Fruit fly (Drosophila melanogaster): ENCODE data around the gene CG31523.

CG31523 gene

DNA sequence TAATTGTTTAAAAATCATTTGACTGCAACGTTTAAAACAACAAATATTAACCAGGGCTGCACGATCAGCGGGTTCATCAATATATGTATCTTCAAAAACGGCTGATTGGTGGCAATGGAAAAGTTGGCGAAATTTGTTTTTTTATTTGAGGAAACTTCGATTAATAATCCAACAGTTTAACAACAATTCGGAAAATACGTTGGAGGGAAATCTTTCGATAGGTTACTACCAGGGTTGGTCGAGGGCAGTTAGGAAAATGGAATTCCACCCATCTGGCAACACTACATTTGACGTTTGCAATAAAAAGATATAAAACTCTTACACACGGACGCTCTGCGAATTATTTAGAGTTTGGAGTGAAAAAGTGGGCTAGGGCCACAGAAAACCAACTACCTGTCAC, 41.9 kb downstream of the CG31523 start, which contains the start of the genes Lipt2 and CG14650:
TSS of gene Lipt2 (minus strand) at position 217 of the 400 bp plus-strand sequence.
TSS of gene CG14650 (plus strand) at position 275 of the 400 bp plus-strand sequence.
- no peak for TF ChIP-seq usp (GFP tag; optimal IDR thresholded peaks at IDR 0.05)
- no peak for TF ChIP-seq Dll (optimal IDR thresholded peaks at IDR 0.05)
- TF ChIP-seq EcR (GFP tag; optimal IDR thresholded peaks at IDR 0.05): no peak
- no peak for TF ChIP-seq psq (optimal IDR thresholded peaks at IDR 0.05)

DNA sequence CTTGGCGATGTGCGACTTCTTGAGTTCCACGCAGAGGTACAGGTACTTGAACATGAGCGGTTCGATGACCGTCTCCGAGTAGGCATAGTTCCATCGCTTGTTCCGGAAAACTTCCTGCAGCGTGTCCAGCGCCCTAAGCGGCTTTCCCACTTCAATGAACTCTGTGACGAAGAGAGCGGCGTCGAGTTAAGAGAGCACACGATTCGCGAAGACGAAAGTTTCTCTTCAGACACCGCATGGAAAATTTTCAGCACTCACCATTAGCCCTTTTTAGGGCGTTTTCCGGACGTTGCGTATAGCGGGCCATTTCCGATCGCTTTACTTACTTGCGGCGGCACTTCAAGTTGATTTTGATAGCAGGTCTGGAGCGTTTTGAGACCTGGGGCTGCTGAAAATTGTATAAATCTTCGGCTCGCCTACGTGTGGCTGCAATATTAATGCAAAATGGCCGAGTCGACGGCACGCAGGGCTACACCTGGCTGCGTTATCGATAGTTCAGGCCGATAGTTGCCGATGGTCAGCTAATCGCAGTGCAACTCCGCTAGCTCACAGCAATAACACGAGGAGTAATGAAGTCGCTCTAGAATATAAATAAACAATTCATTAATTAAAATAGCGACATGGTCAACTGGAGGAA, 45.4 kb downstream of the CG31523 start, which contains the start of the genes eIF3a and CG1074:
TSS of gene eIF3a (minus strand) at position 455 of the 637 bp plus-strand sequence.
TSS of gene CG1074 (plus strand) at position 525 of the 637 bp plus-strand sequence.
- TF ChIP-seq CG8478 (optimal IDR thresholded peaks at IDR 0.05) (no peak), Dll (optimal IDR thresholded peaks at IDR 0.05) (peak; percentile 15)

DNA sequence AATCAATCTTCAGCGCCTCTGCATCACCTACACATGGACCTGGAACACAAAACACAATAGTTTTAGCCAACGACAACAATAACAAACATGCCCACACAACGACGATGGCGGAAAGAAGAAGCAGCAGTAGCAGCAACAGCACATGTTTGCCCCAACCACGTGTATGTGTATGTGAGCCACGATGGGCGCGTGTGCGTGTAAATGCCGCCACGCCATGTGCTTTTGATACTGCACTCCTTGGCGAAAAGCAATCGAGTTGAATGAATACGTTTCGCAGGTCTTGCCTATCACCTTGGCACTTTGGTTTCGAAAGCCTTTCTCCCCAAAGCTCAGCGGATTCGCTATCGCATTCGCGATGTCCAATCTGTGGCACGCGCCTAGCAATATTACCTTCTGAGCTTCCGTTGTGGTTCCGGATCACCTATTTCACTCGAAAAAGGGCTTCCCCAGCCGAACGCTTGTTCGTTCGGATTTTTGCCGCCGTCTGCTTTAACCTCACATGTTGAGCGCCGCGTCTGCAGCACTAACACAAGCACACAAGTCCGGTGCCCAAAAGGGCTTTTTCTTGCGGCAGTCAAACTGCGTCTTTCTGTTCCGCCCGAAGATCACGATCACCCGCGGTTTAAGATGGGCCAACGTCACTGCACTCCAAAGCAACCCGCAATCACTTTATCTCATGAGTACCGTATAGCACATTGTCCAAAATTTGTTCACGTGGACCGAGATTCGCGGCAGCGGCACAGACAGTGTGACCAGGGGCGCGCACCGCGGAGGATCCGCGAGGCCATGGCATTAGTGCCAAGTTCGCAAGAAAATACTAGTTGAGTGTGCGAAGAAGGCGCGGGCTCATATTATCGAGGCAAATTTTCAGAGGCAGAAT, 50.2 kb downstream of the CG31523 start, which contains the start of gene srl:
TSS of gene srl (minus strand) at position 751 of the 880 bp plus-strand sequence.
- no peak for TF ChIP-seq psq (optimal IDR thresholded peaks at IDR 0.05)
- no peak for TF ChIP-seq CG8478 (optimal IDR thresholded peaks at IDR 0.05)
- peak; percentile 10 for TF ChIP-seq pan (optimal IDR thresholded peaks at IDR 0.05)
- TF ChIP-seq usp (GFP tag; optimal IDR thresholded peaks at IDR 0.05): no peak
- TF ChIP-seq EcR (GFP tag; optimal IDR thresholded peaks at IDR 0.05): no peak
- TF ChIP-seq Dll (optimal IDR thresholded peaks at IDR 0.05): no peak

DNA sequence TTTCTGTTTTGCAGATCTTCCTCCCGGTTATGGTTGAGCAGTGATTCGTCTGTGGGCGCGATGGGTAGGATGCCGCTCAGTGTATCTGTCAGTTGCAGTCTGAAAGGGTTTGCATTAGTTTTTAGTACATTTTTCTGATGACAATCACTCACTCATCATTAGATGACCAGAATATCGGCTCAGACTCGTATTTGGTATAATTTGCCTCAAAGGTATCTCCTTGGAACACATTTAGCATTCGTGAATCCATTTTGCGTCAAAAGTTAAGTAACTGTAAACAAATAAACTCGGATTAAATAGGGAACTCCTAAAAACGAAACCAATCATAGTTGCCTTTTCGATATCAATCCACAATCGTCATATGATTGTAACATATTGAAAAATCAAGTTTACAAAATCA, 52.3 kb downstream of the CG31523 start, which contains the start of gene CG31525:
TSS of gene CG31525 (plus strand) at position 301 of the 400 bp plus-strand sequence.
- TF ChIP-seq psq (optimal IDR thresholded peaks at IDR 0.05): no peak
- no peak for TF ChIP-seq pan (optimal IDR thresholded peaks at IDR 0.05)
- no peak for TF ChIP-seq Dll (optimal IDR thresholded peaks at IDR 0.05)
- no peak for TF ChIP-seq usp (GFP tag; optimal IDR thresholded peaks at IDR 0.05)
- TF ChIP-seq EcR (GFP tag; optimal IDR thresholded peaks at IDR 0.05): no peak
- TF ChIP-seq CG8478 (optimal IDR thresholded peaks at IDR 0.05): no peak

DNA sequence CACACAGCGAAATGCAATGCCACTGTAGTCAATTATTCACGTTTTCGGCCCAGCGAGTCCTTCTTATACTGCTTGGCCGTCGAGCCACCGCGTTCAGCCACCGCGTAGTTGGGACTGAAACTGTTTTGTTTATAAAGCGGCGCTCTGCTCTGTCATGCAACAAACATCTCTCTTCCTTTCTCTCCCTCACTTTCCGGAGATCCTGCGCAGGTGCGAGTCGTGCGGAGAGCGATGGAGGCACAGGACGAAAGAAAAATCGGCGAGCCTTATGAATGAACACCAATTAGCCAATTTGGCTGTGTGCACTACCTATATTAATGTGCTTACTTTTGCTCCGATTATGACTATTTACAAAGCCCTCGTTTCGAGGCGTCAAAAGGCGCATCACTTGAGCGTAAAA, 59.5 kb downstream of the CG31523 start, which contains the start of gene CG32944:
TSS of gene CG32944 (minus strand) at position 97 of the 400 bp plus-strand sequence.
- no peak for TF ChIP-seq usp (GFP tag; optimal IDR thresholded peaks at IDR 0.05)
- TF ChIP-seq pan (optimal IDR thresholded peaks at IDR 0.05): no peak
- TF ChIP-seq EcR (GFP tag; optimal IDR thresholded peaks at IDR 0.05): no peak
- no peak for TF ChIP-seq psq (optimal IDR thresholded peaks at IDR 0.05)
- TF ChIP-seq CG8478 (optimal IDR thresholded peaks at IDR 0.05): no peak
- no peak for TF ChIP-seq Dll (optimal IDR thresholded peaks at IDR 0.05)

DNA sequence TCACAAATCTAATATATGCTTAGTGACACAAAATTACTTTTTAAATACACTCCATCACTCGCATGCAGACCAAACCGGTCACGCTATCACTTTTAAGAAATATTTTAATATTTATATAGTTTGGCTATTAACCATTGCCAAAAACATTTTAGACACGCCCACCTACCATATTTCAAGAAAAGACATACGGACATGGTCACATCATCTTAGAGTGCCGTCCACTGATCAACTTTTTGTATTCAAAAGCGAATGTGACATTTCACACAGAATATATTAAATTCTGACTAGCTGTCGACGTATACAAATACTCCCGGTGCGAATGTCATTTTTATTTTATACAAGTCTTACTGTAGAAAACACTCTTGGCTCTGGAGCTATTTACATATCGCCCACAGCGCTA, 62.9 kb downstream of the CG31523 start, which contains the start of gene CG31528:
TSS of gene CG31528 (plus strand) at position 301 of the 400 bp plus-strand sequence.
- no peak for TF ChIP-seq pan (optimal IDR thresholded peaks at IDR 0.05)
- TF ChIP-seq usp (GFP tag; optimal IDR thresholded peaks at IDR 0.05): no peak
- no peak for TF ChIP-seq Dll (optimal IDR thresholded peaks at IDR 0.05)
- no peak for TF ChIP-seq EcR (GFP tag; optimal IDR thresholded peaks at IDR 0.05)
- no peak for TF ChIP-seq psq (optimal IDR thresholded peaks at IDR 0.05)
- no peak for TF ChIP-seq CG8478 (optimal IDR thresholded peaks at IDR 0.05)

Measured in whole organism.